Fruit fly (Drosophila melanogaster) whole organism, prepupa: ENCODE results near the gene CG14000.
A peak's percentile ranks its signal among the peaks of the same experiment; 100 is the strongest.

Experiments
- Blimp-1 ChIP-seq: fragments of 200-800 bp; sonication (Bioruptor generic); optimal IDR thresholded peaks from 3 replicates; lab custom pipeline; 2017; ENCODE audit warnings: missing biosample characterization, missing genetic modification characterization, mild to moderate bottlenecking, moderate library complexity, missing genetic modification reagents
- CG10669 ChIP-seq: fragments of 200-800 bp; sonication (Bioruptor generic); optimal IDR thresholded peaks from 3 replicates; lab custom pipeline; 2018; ENCODE audit warnings: missing biosample characterization, mild to moderate bottlenecking, missing genetic modification characterization, moderate library complexity
- CG11294 ChIP-seq: fragments of 200-800 bp; sonication (Bioruptor generic); IDR thresholded peaks from 2 replicates; pipeline ENCODE4 v1.3.6; 2022; ENCODE audit warnings: missing biosample characterization, missing genetic modification characterization
- CG11902 ChIP-seq: fragments of 200-800 bp; sonication (Bioruptor generic); optimal IDR thresholded peaks from 3 replicates; lab custom pipeline; 2016; ENCODE audit warnings: missing biosample characterization, missing genetic modification characterization
- CG1621 ChIP-seq: fragments of 200-800 bp; sonication (Bioruptor generic); optimal IDR thresholded peaks from 3 replicates; lab custom pipeline; 2018; ENCODE audit warnings: missing biosample characterization, mild to moderate bottlenecking, missing genetic modification characterization
- CG16779 ChIP-seq: fragments of 200-800 bp; sonication (Bioruptor generic); optimal IDR thresholded peaks from 3 replicates; lab custom pipeline; 2017; ENCODE audit warnings: missing biosample characterization, mild to moderate bottlenecking, missing genetic modification characterization
- CG3032 ChIP-seq: fragments of 200-800 bp; optimal IDR thresholded peaks from 2 replicates; lab custom pipeline; 2019; ENCODE audit warnings: missing biosample characterization, mild to moderate bottlenecking, missing genetic modification characterization, moderate library complexity
- CG32006 ChIP-seq: fragments of 200-800 bp; sonication (Bioruptor generic); optimal IDR thresholded peaks from 3 replicates; lab custom pipeline; 2017; ENCODE audit warnings: missing biosample characterization, mild to moderate bottlenecking, missing genetic modification characterization
- CG3919 ChIP-seq: fragments of 200-800 bp; sonication (Bioruptor generic); optimal IDR thresholded peaks from 3 replicates; lab custom pipeline; 2016; ENCODE audit warnings: missing biosample characterization, missing genetic modification characterization
- CG6163 ChIP-seq: fragments of 200-800 bp; sonication (Bioruptor generic); IDR thresholded peaks from 3 replicates; pipeline ENCODE4 v1.3.6; 2022; ENCODE audit warnings: missing biosample characterization, missing genetic modification characterization
- CG6276 ChIP-seq: fragments of 200-800 bp; sonication (Bioruptor generic); optimal IDR thresholded peaks from 2 replicates; lab custom pipeline; 2017; ENCODE audit warnings: missing biosample characterization, mild to moderate bottlenecking, missing genetic modification characterization
- CG6792 ChIP-seq: fragments of 200-800 bp; sonication (Bioruptor generic); optimal IDR thresholded peaks from 3 replicates; lab custom pipeline; 2016; ENCODE audit warnings: missing biosample characterization, missing genetic modification characterization
- CG7368 ChIP-seq: fragments of 200-800 bp; sonication (Bioruptor generic); optimal IDR thresholded peaks from 3 replicates; lab custom pipeline; 2016; ENCODE audit warnings: missing biosample characterization, missing genetic modification characterization
- CG8119 ChIP-seq: fragments of 200-800 bp; sonication (Bioruptor generic); IDR thresholded peaks from 3 replicates; pipeline ENCODE4 v1.3.6; 2022; ENCODE audit warnings: missing biosample characterization, missing genetic modification characterization
- CG9139 ChIP-seq: fragments of 200-800 bp; sonication (Bioruptor generic); optimal IDR thresholded peaks from 3 replicates; lab custom pipeline; 2017; ENCODE audit warnings: missing biosample characterization, mild to moderate bottlenecking, missing genetic modification characterization
- Ets21C ChIP-seq: fragments of 200-800 bp; sonication (Bioruptor generic); optimal IDR thresholded peaks from 3 replicates; lab custom pipeline; 2016; ENCODE audit warnings: missing biosample characterization, missing genetic modification characterization
- Ets96B ChIP-seq: fragments of 200-800 bp; optimal IDR thresholded peaks from 2 replicates; lab custom pipeline; 2019; ENCODE audit warnings: missing biosample characterization, mild to moderate bottlenecking, missing genetic modification characterization, moderate library complexity
- Gug ChIP-seq: fragments of 200-800 bp; sonication (Bioruptor generic); IDR thresholded peaks from 2 replicates; pipeline ENCODE4 v1.3.6; 2022; ENCODE audit warnings: missing biosample characterization, missing genetic modification characterization
- Hr38 ChIP-seq: sonication (Bioruptor generic); optimal IDR thresholded peaks from 2 replicates; lab custom pipeline; 2016; ENCODE audit warnings: missing biosample characterization, missing genetic modification characterization
- Hr39 ChIP-seq: fragments of 200-800 bp; sonication (Bioruptor generic); optimal IDR thresholded peaks from 2 replicates; lab custom pipeline; 2016; ENCODE audit warnings: missing biosample characterization, missing genetic modification characterization
- Hr4 ChIP-seq: fragments of 200-800 bp; sonication (Bioruptor generic); optimal IDR thresholded peaks from 3 replicates; lab custom pipeline; 2016; ENCODE audit warnings: missing biosample characterization, missing genetic modification characterization
- Lpt ChIP-seq: fragments of 200-800 bp; sonication (Bioruptor generic); optimal IDR thresholded peaks from 3 replicates; lab custom pipeline; 2016; ENCODE audit warnings: missing biosample characterization, missing genetic modification characterization
- Met ChIP-seq: fragments of 200-800 bp; sonication (Bioruptor generic); optimal IDR thresholded peaks from 3 replicates; lab custom pipeline; 2016; ENCODE audit warnings: missing biosample characterization, missing genetic modification characterization
- Smox ChIP-seq: fragments of 200-800 bp; sonication (Bioruptor generic); optimal IDR thresholded peaks from 3 replicates; lab custom pipeline; 2016; ENCODE audit warnings: missing biosample characterization, missing genetic modification characterization
- Sox14 ChIP-seq: fragments of 200-800 bp; sonication (Bioruptor generic); optimal IDR thresholded peaks from 3 replicates; lab custom pipeline; 2016; ENCODE audit warnings: missing biosample characterization, missing genetic modification characterization
- Sox15 ChIP-seq: fragments of 200-800 bp; sonication (Bioruptor generic); optimal IDR thresholded peaks from 3 replicates; lab custom pipeline; 2016; ENCODE audit warnings: missing biosample characterization, missing genetic modification characterization
- acj6 ChIP-seq: fragments of 200-800 bp; sonication (Bioruptor generic); optimal IDR thresholded peaks from 3 replicates; lab custom pipeline; 2016; ENCODE audit warnings: missing biosample characterization, missing genetic modification characterization
- cyc ChIP-seq: fragments of 200-800 bp; sonication (Bioruptor generic); optimal IDR thresholded peaks from 3 replicates; lab custom pipeline; 2016; ENCODE audit warnings: missing biosample characterization, missing genetic modification characterization
- dsx ChIP-seq: fragments of 200-800 bp; optimal IDR thresholded peaks from 3 replicates; lab custom pipeline; 2019; ENCODE audit warnings: missing biosample characterization, mild to moderate bottlenecking, missing genetic modification characterization, moderate library complexity; ENCODE audit not compliant: poor library complexity, severe bottlenecking
- eg ChIP-seq: fragments of 200-800 bp; sonication (Bioruptor generic); IDR thresholded peaks from 3 replicates; pipeline ENCODE4 v1.3.6; 2022; ENCODE audit warnings: missing biosample characterization, missing genetic modification characterization
- esn ChIP-seq: fragments of 200-800 bp; sonication (Bioruptor generic); optimal IDR thresholded peaks from 2 replicates; lab custom pipeline; 2016; ENCODE audit warnings: missing biosample characterization, mild to moderate bottlenecking, missing genetic modification characterization, moderate library complexity
- fd59A ChIP-seq: fragments of 200-800 bp; sonication (Bioruptor generic); optimal IDR thresholded peaks from 2 replicates; lab custom pipeline; 2017; ENCODE audit warnings: missing biosample characterization, mild to moderate bottlenecking, missing genetic modification characterization, missing genetic modification reagents
- fd85E ChIP-seq: fragments of 200-800 bp; sonication (Bioruptor generic); optimal IDR thresholded peaks from 3 replicates; lab custom pipeline; 2016; ENCODE audit warnings: missing biosample characterization, missing genetic modification characterization
- net ChIP-seq: fragments of 200-800 bp; sonication (Bioruptor generic); optimal IDR thresholded peaks from 3 replicates; lab custom pipeline; 2016; ENCODE audit warnings: missing biosample characterization, missing genetic modification characterization
- pdm3 ChIP-seq: fragments of 200-800 bp; sonication (Bioruptor generic); optimal IDR thresholded peaks from 3 replicates; lab custom pipeline; 2016; ENCODE audit warnings: missing biosample characterization, missing genetic modification characterization
- salr ChIP-seq, 2 experiments: fragments of 200-800 bp; sonication (Bioruptor generic); optimal IDR thresholded peaks; 3 replicates each; lab custom pipeline; 2016 to 2018; ENCODE audit warnings: missing biosample characterization in 2 of 2, missing genetic modification characterization in 2 of 2, mild to moderate bottlenecking in 1 of 2
- spab ChIP-seq: fragments of 200-800 bp; sonication (Bioruptor generic); optimal IDR thresholded peaks from 2 replicates; lab custom pipeline; 2017; ENCODE audit warnings: missing biosample characterization, mild to moderate bottlenecking, missing genetic modification characterization, missing genetic modification reagents
- ss ChIP-seq, 2 experiments: fragments of 200-800 bp; sonication (Bioruptor generic); optimal IDR thresholded peaks; 2 replicates in 1 of 2; 3 replicates in 1 of 2; lab custom pipeline; 2017 to 2018; ENCODE audit warnings: mild to moderate bottlenecking in 2 of 2, missing biosample characterization in 2 of 2, missing genetic modification characterization in 2 of 2, moderate library complexity in 1 of 2
- svp ChIP-seq: fragments of 200-800 bp; sonication (Bioruptor generic); peaks from one replicate; lab custom pipeline; 2016; ENCODE audit warnings: missing biosample characterization, missing genetic modification characterization
- vri ChIP-seq: fragments of 200-800 bp; sonication (Bioruptor generic); optimal IDR thresholded peaks from 3 replicates; lab custom pipeline; 2016; ENCODE audit warnings: missing biosample characterization, mild to moderate bottlenecking, missing genetic modification characterization

CG14000 gene

DNA sequence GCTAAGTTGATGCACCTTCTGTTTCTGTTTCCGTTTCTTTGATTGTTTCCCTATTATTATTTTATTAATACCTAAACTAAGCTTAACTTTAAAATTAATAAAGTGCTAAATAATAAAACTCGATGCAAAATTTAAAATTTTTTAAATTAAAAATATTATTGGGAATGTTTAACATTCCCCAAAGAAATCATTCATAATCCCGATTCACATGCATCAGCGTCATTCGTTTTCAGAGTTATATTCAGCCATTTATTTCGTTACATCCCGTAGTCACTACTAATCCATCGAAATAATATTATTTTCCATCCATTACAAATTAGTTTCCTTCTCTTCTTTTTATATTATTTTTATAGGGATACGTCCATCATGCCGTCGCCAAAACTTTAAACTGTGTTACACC, 37.4 kb upstream of the CG14000 start:
- TF ChIP-seq CG8119 (no peak), salr (GFP tag; optimal IDR thresholded peaks at IDR 0.05; lab: Kevin White, UChicago) (no peak), esn (GFP tag; lab: Kevin White, UChicago) (no peak), eg (GFP tag; lab: Robert Waterston, UW) (no peak), vri (no peak), CG9139 (no peak), Sox14 (no peak), Ets96B (no peak), Ets21C (GFP tag; lab: Kevin White, UChicago) (no peak), CG10669 (no peak), Hr4 (GFP tag; lab: Kevin White, UChicago) (no peak), Sox15 (GFP tag; lab: Kevin White, UChicago) (no peak), CG11902 (no peak), fd59A (no peak), Hr39 (no peak), CG32006 (GFP tag; lab: Kevin White, UChicago) (no peak), CG16779 (tag; lab: Kevin White, UChicago) (no peak), Smox (GFP tag; lab: Kevin White, UChicago) (no peak), acj6 (GFP tag; lab: Kevin White, UChicago) (no peak)
- TF ChIP-seq, all 60 proteins: peak for 0

DNA sequence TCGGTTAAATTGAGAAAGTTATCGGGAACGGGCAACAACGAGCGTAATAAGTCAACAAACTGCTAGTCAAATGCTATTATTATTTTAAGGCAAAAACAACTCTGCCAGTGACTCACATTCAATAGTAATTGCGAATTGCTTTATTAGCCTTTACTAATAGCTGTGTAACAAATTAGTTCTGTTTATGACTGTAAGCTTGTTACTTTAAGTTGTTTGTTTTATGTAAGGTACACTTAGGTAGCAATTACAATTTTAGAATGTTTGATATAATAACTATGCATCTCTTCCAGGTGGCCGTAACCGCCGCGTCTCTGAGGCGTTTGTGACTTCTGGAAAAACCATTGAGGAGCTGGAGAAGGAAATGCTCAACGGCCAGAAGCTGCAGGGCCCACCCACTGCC, 36.6 kb upstream of the CG14000 start:
- TF ChIP-seq dsx (GFP tag; lab: Kevin White, UChicago) (no peak), vri (no peak), CG6163 (GFP tag; lab: Robert Waterston, UW) (no peak), Smox (GFP tag; lab: Kevin White, UChicago) (no peak), CG32006 (GFP tag; lab: Kevin White, UChicago) (no peak), acj6 (GFP tag; lab: Kevin White, UChicago) (no peak)

DNA sequence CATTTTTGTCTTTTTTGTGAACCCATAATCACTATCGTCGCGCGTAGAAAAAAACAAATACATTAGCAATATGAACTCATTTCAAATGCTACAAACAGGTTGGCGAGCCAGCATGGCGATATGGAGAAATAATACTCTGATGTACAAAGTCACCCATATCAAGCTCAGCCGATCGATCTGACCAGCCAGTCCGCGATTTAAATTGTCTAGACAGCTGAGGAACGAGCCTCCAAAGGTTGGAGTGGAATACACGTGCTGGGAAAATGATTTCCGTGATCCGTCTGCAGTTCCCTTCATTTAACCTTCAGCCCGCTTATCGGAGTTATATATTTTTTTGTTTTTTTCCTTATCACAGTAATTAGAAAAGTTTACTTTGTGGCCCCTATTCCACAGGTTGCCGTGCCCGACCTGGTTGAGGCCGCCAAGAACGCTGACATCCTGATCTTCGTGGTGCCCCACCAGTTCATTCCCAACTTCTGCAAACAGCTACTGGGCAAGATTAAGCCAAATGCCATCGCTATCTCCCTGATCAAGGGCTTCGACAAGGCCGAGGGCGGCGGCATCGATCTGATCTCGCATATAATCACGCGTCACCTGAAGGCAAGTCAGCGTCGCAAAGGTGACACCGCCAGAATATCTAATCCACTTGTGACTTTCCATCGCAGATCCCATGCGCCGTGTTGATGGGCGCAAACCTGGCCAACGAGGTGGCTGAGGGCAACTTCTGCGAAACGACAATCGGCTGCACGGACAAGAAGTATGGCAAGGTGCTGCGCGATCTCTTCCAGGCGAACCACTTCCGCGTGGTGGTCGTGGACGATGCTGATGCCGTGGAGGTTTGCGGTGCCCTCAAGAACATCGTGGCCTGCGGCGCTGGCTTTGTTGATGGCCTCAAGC, 35.8 kb upstream of the CG14000 start:
- TF ChIP-seq Ets21C (GFP tag; lab: Kevin White, UChicago) (no peak), svp (GFP tag; lab: Kevin White, UChicago) (peak; percentile 90)

DNA sequence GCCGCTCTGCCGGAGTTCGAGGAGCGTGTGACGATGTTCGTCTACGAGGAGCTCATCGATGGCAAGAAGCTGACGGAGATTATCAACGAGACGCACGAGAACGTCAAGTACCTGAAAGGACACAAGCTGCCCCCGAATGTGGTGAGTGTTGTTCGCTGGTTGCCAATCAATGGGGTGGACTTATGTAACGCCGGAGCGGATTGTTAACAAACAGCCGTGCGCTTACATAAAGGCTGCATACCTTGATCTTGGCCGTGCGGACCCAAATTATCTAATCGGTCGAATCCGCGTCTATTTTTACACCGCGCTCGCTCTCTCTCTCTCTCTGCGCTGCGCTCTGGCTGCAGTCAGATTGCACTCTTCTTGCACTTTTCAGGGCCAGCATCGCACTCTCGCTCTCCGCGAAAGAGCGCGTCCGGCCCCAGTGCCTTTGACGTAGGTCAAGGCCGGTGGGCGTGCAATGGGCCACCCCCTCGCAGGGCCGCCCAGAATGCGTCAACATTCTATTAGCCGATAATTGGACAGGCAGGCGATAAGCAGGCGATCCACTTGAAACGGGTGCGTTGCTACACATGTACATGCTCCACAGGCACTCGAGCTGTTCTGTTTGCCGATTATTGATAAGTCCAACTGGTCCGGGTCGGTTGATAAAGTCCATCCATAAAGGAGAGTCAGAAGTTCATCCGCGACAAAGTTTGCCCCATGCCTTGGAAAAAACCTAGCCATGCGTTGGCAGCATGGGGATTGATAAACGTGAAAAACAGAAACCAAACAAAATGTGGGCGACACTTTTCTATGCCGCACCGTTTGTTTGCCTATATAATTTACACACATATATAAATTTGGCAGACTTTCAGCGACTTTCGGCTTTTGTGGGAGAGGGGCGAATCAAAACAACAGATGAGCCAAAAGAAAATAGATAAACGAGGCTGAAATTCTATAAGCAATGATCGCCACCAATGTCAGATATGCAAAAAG, 34.5 kb upstream of the CG14000 start:
- TF ChIP-seq esn (GFP tag; lab: Kevin White, UChicago) (no peak), CG7368 (no peak), fd59A (no peak), CG8119 (0 out of 3 replicates have a peak, but pooled peaks have one; percentile 20), Sox14 (no peak), CG6276 (no peak), Smox (GFP tag; lab: Kevin White, UChicago) (no peak), cyc (no peak), Sox15 (GFP tag; lab: Kevin White, UChicago) (no peak), spab (GFP tag; lab: Kevin White, UChicago) (no peak), Gug (GFP tag; lab: Robert Waterston, UW) (0 out of 2 replicates have a peak, but pooled peaks have one; percentile 30), CG1621 (tag; lab: Kevin White, UChicago) (peak; percentile 22), fd85E (no peak), CG3032 (tag; lab: Kevin White, UChicago) (no peak), CG11294 (GFP tag; lab: Robert Waterston, UW) (no peak), Lpt (GFP tag; lab: Kevin White, UChicago) (no peak), pdm3 (GFP tag; lab: Kevin White, UChicago) (no peak), Blimp-1 (no peak), CG10669 (no peak), Met (GFP tag; lab: Kevin White, UChicago) (no peak), CG3919 (GFP tag; lab: Kevin White, UChicago) (no peak), Ets21C (GFP tag; lab: Kevin White, UChicago) (no peak), ss (GFP tag; optimal IDR thresholded peaks at IDR 0.05; lab: Kevin White, UChicago) (no peak), Ets96B (no peak), net (GFP tag; lab: Kevin White, UChicago) (no peak), acj6 (GFP tag; lab: Kevin White, UChicago) (no peak), Hr38 (no peak), CG6792 (GFP tag; lab: Kevin White, UChicago) (no peak), svp (GFP tag; lab: Kevin White, UChicago) (peak; percentile 99)
